Fruit fly (Drosophila melanogaster) whole organism, wandering third instar larva: ENCODE measurements around the gene mtd.

ENCODE experiments used
- Abd-B ChIP-seq: fragments of >200 bp; optimal IDR thresholded peaks from 2 replicates; lab custom pipeline; 2017; ENCODE audit warnings: missing biosample characterization, missing genetic modification characterization
- CG32264 ChIP-seq: fragments of 200-800 bp; sonication (Bioruptor generic); optimal IDR thresholded peaks from 2 replicates; lab custom pipeline; 2016; ENCODE audit warnings: missing biosample characterization, missing genetic modification characterization
- CG9705 ChIP-seq: fragments of 200-800 bp; sonication (Bioruptor generic); optimal IDR thresholded peaks from 2 replicates; lab custom pipeline; 2018; ENCODE audit warnings: missing biosample characterization, mild to moderate bottlenecking, missing genetic modification characterization
- CrebA ChIP-seq: fragments of 200-800 bp; sonication (Bioruptor generic); optimal IDR thresholded peaks from 2 replicates; lab custom pipeline; 2016; ENCODE audit warnings: missing biosample characterization, mild to moderate bottlenecking, missing genetic modification characterization, borderline replicate concordance
- Dfd ChIP-seq: fragments of >200 bp; optimal IDR thresholded peaks from 2 replicates; lab custom pipeline; 2017; ENCODE audit warnings: missing biosample characterization, missing genetic modification characterization
- Dif ChIP-seq: fragments of 200-275, 200-300 bp; sonication (Bioruptor generic); optimal IDR thresholded peaks from 2 replicates; lab custom pipeline; 2018; ENCODE audit warnings: missing biosample characterization, missing genetic modification characterization; ENCODE audit not compliant: partially characterized antibody
- GATAd ChIP-seq: sonication (Bioruptor generic); optimal IDR thresholded peaks from 2 replicates; lab custom pipeline; 2016; ENCODE audit warnings: missing biosample characterization, missing genetic modification characterization
- HLH106 ChIP-seq: fragments of 200-800 bp; optimal IDR thresholded peaks from 3 replicates; lab custom pipeline; 2019; ENCODE audit warnings: missing biosample characterization, mild to moderate bottlenecking, missing genetic modification characterization, moderate library complexity
- Hnf4 ChIP-seq: fragments of 200-800 bp; sonication (Bioruptor generic); optimal IDR thresholded peaks from 2 replicates; lab custom pipeline; 2016; ENCODE audit warnings: missing biosample characterization, mild to moderate bottlenecking, missing genetic modification characterization
- Hr78 ChIP-seq: fragments of >200 bp; optimal IDR thresholded peaks from 2 replicates; lab custom pipeline; 2017; ENCODE audit warnings: missing biosample characterization, missing genetic modification characterization
- Hr83 ChIP-seq: fragments of 200-300 bp; sonication (Bioruptor generic); optimal IDR thresholded peaks from 2 replicates; lab custom pipeline; 2016; ENCODE audit warnings: missing biosample characterization, mild to moderate bottlenecking, missing genetic modification characterization, moderate library complexity; ENCODE audit not compliant: poor library complexity, severe bottlenecking
- Jra ChIP-seq: sonication (Bioruptor generic); optimal IDR thresholded peaks from 2 replicates; lab custom pipeline; 2016; ENCODE audit warnings: missing biosample characterization, missing genetic modification characterization
- Mio ChIP-seq: sonication (Bioruptor generic); optimal IDR thresholded peaks from 2 replicates; lab custom pipeline; 2016; ENCODE audit warnings: missing biosample characterization, missing genetic modification characterization
- Myc ChIP-seq: fragments of >200 bp; optimal IDR thresholded peaks from 2 replicates; lab custom pipeline; 2017
- N ChIP-seq: fragments of >200 bp; optimal IDR thresholded peaks from 2 replicates; lab custom pipeline; 2018; ENCODE audit warnings: missing biosample characterization, missing external identifiers, missing genetic modification characterization
- OdsH ChIP-seq: fragments of 200-800 bp; sonication (Bioruptor generic); optimal IDR thresholded peaks from 2 replicates; lab custom pipeline; 2016; ENCODE audit warnings: missing biosample characterization, mild to moderate bottlenecking, missing genetic modification characterization
- Rel ChIP-seq, 2 experiments: fragments of 200-800 bp; sonication (Bioruptor generic) in 1 of 2; optimal IDR thresholded peaks; 2 replicates in 1 of 2; 3 replicates in 1 of 2; lab custom pipeline; 2016 to 2019; ENCODE audit warnings: mild to moderate bottlenecking in 2 of 2, missing biosample characterization in 2 of 2, missing genetic modification characterization in 2 of 2, moderate library complexity in 1 of 2
- Sp1 ChIP-seq: fragments of 200-800 bp; sonication (Bioruptor generic); optimal IDR thresholded peaks from 3 replicates; lab custom pipeline; 2019; ENCODE audit warnings: missing biosample characterization, mild to moderate bottlenecking, missing genetic modification characterization, moderate library complexity
- Vsx2 ChIP-seq: fragments of 200-300, 225-300 bp; sonication (Bioruptor generic); optimal IDR thresholded peaks from 2 replicates; lab custom pipeline; 2018; ENCODE audit warnings: missing biosample characterization, missing genetic modification characterization; ENCODE audit not compliant: partially characterized antibody
- br ChIP-seq: fragments of 200-800 bp; sonication (Bioruptor generic); optimal IDR thresholded peaks from 2 replicates; lab custom pipeline; 2016; ENCODE audit warnings: missing biosample characterization, missing genetic modification characterization
- brk ChIP-seq: fragments of 200-800 bp; sonication (Bioruptor generic); optimal IDR thresholded peaks from 2 replicates; lab custom pipeline; 2016; ENCODE audit warnings: missing biosample characterization, mild to moderate bottlenecking, missing genetic modification characterization
- dl ChIP-seq, 2 experiments: fragments of 175-275, 200-275 bp in 1 of 2; fragments of 200-275 bp in 1 of 2; sonication (Bioruptor generic); optimal IDR thresholded peaks; lab custom pipeline; 2018; ENCODE audit warnings: mild to moderate bottlenecking in 2 of 2, missing biosample characterization in 2 of 2, missing genetic modification characterization in 2 of 2, moderate library complexity in 2 of 2; ENCODE audit not compliant: partially characterized antibody in 2 of 2, insufficient read depth in 1 of 2
- dmrt93B ChIP-seq: fragments of 200-800 bp; sonication (Bioruptor generic); optimal IDR thresholded peaks from 2 replicates; lab custom pipeline; 2018; ENCODE audit warnings: missing biosample characterization, mild to moderate bottlenecking, missing genetic modification characterization
- dsf ChIP-seq: sonication (Bioruptor generic); optimal IDR thresholded peaks from 2 replicates; lab custom pipeline; 2016; ENCODE audit warnings: missing biosample characterization, missing genetic modification characterization, borderline replicate concordance
- ey ChIP-seq: fragments of 200-800 bp; sonication (Bioruptor generic); optimal IDR thresholded peaks from 2 replicates; lab custom pipeline; 2016; ENCODE audit warnings: missing biosample characterization, missing genetic modification characterization
- foxo ChIP-seq, 2 experiments: fragments of 200-800 bp; sonication (Bioruptor generic); optimal IDR thresholded peaks; 2 replicates in 1 of 2; 3 replicates in 1 of 2; lab custom pipeline; 2016 to 2017; ENCODE audit warnings: missing biosample characterization in 2 of 2, missing genetic modification characterization in 2 of 2
- fru ChIP-seq: fragments of 200-800 bp; sonication (Bioruptor generic); optimal IDR thresholded peaks from 3 replicates; lab custom pipeline; 2016; ENCODE audit warnings: missing biosample characterization, mild to moderate bottlenecking, missing genetic modification characterization
- h ChIP-seq: fragments of 200-800 bp; sonication (Bioruptor generic); optimal IDR thresholded peaks from 3 replicates; lab custom pipeline; 2016; ENCODE audit warnings: missing biosample characterization, mild to moderate bottlenecking, missing genetic modification characterization
- jim ChIP-seq: fragments of 175-275, 200-325 bp; sonication (Bioruptor generic); optimal IDR thresholded peaks from 2 replicates; lab custom pipeline; 2016; ENCODE audit warnings: missing biosample characterization, mild to moderate bottlenecking, missing genetic modification characterization
- lola ChIP-seq: fragments of >200 bp; optimal IDR thresholded peaks from 2 replicates; lab custom pipeline; 2017; ENCODE audit warnings: missing biosample characterization, missing genetic modification characterization
- pan ChIP-seq: fragments of >200 bp; optimal IDR thresholded peaks from 2 replicates; lab custom pipeline; 2017
- psq ChIP-seq: fragments of 200-800 bp; sonication (Bioruptor generic); optimal IDR thresholded peaks from 3 replicates; lab custom pipeline; 2017; ENCODE audit warnings: missing biosample characterization, mild to moderate bottlenecking, missing genetic modification characterization, moderate library complexity
- rgr ChIP-seq: fragments of 200-800 bp; sonication (Bioruptor generic); optimal IDR thresholded peaks from 3 replicates; lab custom pipeline; 2016; ENCODE audit warnings: missing biosample characterization, mild to moderate bottlenecking, missing genetic modification characterization
- sage ChIP-seq: fragments of 200-800 bp; sonication (Bioruptor generic); optimal IDR thresholded peaks from 2 replicates; lab custom pipeline; 2016; ENCODE audit warnings: missing biosample characterization, mild to moderate bottlenecking, missing genetic modification characterization
- sv ChIP-seq: fragments of 200-800 bp; sonication (Bioruptor generic); optimal IDR thresholded peaks from 3 replicates; lab custom pipeline; 2016; ENCODE audit warnings: missing biosample characterization, missing genetic modification characterization
- tai ChIP-seq: sonication (Bioruptor generic); optimal IDR thresholded peaks from 2 replicates; lab custom pipeline; 2016; ENCODE audit warnings: missing biosample characterization, missing genetic modification characterization
- usp ChIP-seq: fragments of >200 bp; optimal IDR thresholded peaks from 2 replicates; lab custom pipeline; 2017; ENCODE audit warnings: missing biosample characterization, missing genetic modification characterization
- woc ChIP-seq: sonication (Bioruptor generic); optimal IDR thresholded peaks from 2 replicates; lab custom pipeline; 2016; ENCODE audit warnings: missing biosample characterization, mild to moderate bottlenecking, missing genetic modification characterization

Gene mtd

dm6 chr3R:5346707-5347323 is 3.4 kb downstream of the mtd start:
- no peak for TF ChIP-seq foxo (GFP tag; optimal IDR thresholded peaks at IDR 0.05; lab: Kevin White, UChicago)
- TF ChIP-seq dl (GFP tag; optimal IDR thresholded peaks at IDR 0.05; lab: Kevin White, UChicago; ENCODE audit: insufficient read depth in 1 of 2, partially characterized antibody in 2 of 2) = no peak
- TF ChIP-seq sage (GFP tag; lab: Kevin White, UChicago) = no peak
- no peak for TF ChIP-seq ey (GFP tag; lab: Kevin White, UChicago)
- TF ChIP-seq HLH106 (tag; lab: Kevin White, UChicago) = no peak
- no peak for TF ChIP-seq sv
- TF ChIP-seq Dfd (GFP tag; lab: Kevin White, UChicago) = no peak
- no peak for TF ChIP-seq Vsx2 (GFP tag; lab: Kevin White, UChicago)
- no peak for TF ChIP-seq brk (GFP tag; lab: Kevin White, UChicago)
- TF ChIP-seq woc = no peak

dm6 chr3R:5331764-5332405 is 18.4 kb downstream of the mtd start:
- peak; percentile 33 for TF ChIP-seq Sp1
- TF ChIP-seq Abd-B (GFP tag; lab: Kevin White, UChicago) = no peak
- no peak for TF ChIP-seq Dif (GFP tag; lab: Kevin White, UChicago)
- no peak for TF ChIP-seq sv
- no peak for TF ChIP-seq brk (GFP tag; lab: Kevin White, UChicago)
- TF ChIP-seq psq (GFP tag; lab: Kevin White, UChicago) = peak; percentile 68
- peak; percentile 55 for TF ChIP-seq Rel (GFP tag; optimal IDR thresholded peaks at IDR 0.05; lab: Kevin White, UChicago)
- no peak for TF ChIP-seq Rel (tag; optimal IDR thresholded peaks at IDR 0.05; lab: Kevin White, UChicago)
- no peak for TF ChIP-seq Vsx2 (GFP tag; lab: Kevin White, UChicago)
- TF ChIP-seq br = peak; percentile 58
- no peak for TF ChIP-seq pan (lab: Kevin White, UChicago)
- TF ChIP-seq lola = no peak
- TF ChIP-seq Hr78 (GFP tag; lab: Kevin White, UChicago) = no peak
- TF ChIP-seq Mio (GFP tag; lab: Kevin White, UChicago) = no peak
- TF ChIP-seq CG9705 (GFP tag; lab: Kevin White, UChicago) = no peak
- peak; percentile 66 for TF ChIP-seq rgr (GFP tag; lab: Kevin White, UChicago)
- TF ChIP-seq dmrt93B (GFP tag; lab: Kevin White, UChicago) = peak; percentile 26
- TF ChIP-seq N (GFP tag; lab: Kevin White, UChicago) = no peak
- peak; percentile 40 for TF ChIP-seq HLH106 (tag; lab: Kevin White, UChicago)
- peak; percentile 79 for TF ChIP-seq woc
- TF ChIP-seq dl (GFP tag; optimal IDR thresholded peaks at IDR 0.05; lab: Kevin White, UChicago; ENCODE audit: insufficient read depth in 1 of 2, partially characterized antibody in 2 of 2) = no peak
- peak; percentile 75 for TF ChIP-seq ey (GFP tag; lab: Kevin White, UChicago)
- no peak for TF ChIP-seq tai
- TF ChIP-seq GATAd = no peak
- no peak for TF ChIP-seq Hr83 (GFP tag; lab: Kevin White, UChicago)
- peak; percentile 66 for TF ChIP-seq OdsH (GFP tag; lab: Kevin White, UChicago)
- peak; percentile 76 for TF ChIP-seq fru (GFP tag; lab: Kevin White, UChicago)
- no peak for TF ChIP-seq Dfd (GFP tag; lab: Kevin White, UChicago)
- no peak for TF ChIP-seq CG32264 (GFP tag; lab: Kevin White, UChicago)
- peak; percentile 75 for TF ChIP-seq h (GFP tag; lab: Kevin White, UChicago)
- no peak for TF ChIP-seq Myc (lab: Kevin White, UChicago)
- TF ChIP-seq CrebA (GFP tag; lab: Kevin White, UChicago) = no peak
- peak; percentile 37 for TF ChIP-seq Hnf4 (GFP tag; lab: Kevin White, UChicago)
- no peak for TF ChIP-seq jim (GFP tag; lab: Kevin White, UChicago)
- no peak for TF ChIP-seq Jra (GFP tag; lab: Kevin White, UChicago)
- TF ChIP-seq usp = no peak
- peak in 1 of 2 experiments; percentile 73 for TF ChIP-seq foxo (GFP tag; optimal IDR thresholded peaks at IDR 0.05; lab: Kevin White, UChicago)
- TF ChIP-seq sage (GFP tag; lab: Kevin White, UChicago) = no peak
- TF ChIP-seq dsf (GFP tag; lab: Kevin White, UChicago) = no peak
